Worm (Caenorhabditis elegans) whole organism, late embryonic: ENCODE measurements around the gene C23F12.4.

Source experiments
- F13H6.1 ChIP-seq: sonication (generic microtip); optimal IDR thresholded peaks from 2 replicates; lab custom pipeline; 2016; ENCODE audit warnings: missing genetic modification characterization, missing compliant biosample characterization
- ama-1 ChIP-seq: fragments of 150-350 bp; optimal IDR thresholded peaks from 2 replicates; lab custom pipeline; 2014
- ceh-14 ChIP-seq: sonication (generic microtip); optimal IDR thresholded peaks from 2 replicates; lab custom pipeline; 2016; ENCODE audit warnings: missing genotype, missing genetic modification characterization, missing compliant biosample characterization
- ceh-19 ChIP-seq: fragments of 200-800 bp; sonication (Bioruptor generic); optimal IDR thresholded peaks from 2 replicates; lab custom pipeline; 2018; ENCODE audit warnings: mild to moderate bottlenecking, missing genetic modification characterization, missing compliant biosample characterization
- ceh-24 ChIP-seq: sonication (generic microtip); optimal IDR thresholded peaks from 2 replicates; lab custom pipeline; 2016; ENCODE audit warnings: mild to moderate bottlenecking, missing genetic modification characterization, missing compliant biosample characterization
- ceh-30 ChIP-seq: fragments of 150-350 bp; optimal IDR thresholded peaks from 2 replicates; lab custom pipeline; 2014; ENCODE audit warnings: missing biosample characterization, missing genetic modification characterization
- ceh-31 ChIP-seq: sonication (generic microtip); optimal IDR thresholded peaks from 2 replicates; lab custom pipeline; 2016; ENCODE audit warnings: missing genetic modification characterization, missing compliant biosample characterization
- ceh-45 ChIP-seq: fragments of 200-800 bp; sonication (Bioruptor generic); IDR thresholded peaks from 2 replicates; pipeline ENCODE4 v1.3.6; 2022; ENCODE audit warnings: missing genetic modification reagents, missing genetic modification characterization, missing compliant biosample characterization
- che-1 ChIP-seq: sonication (generic microtip); optimal IDR thresholded peaks from 2 replicates; lab custom pipeline; 2016; ENCODE audit warnings: mild to moderate bottlenecking, missing genetic modification characterization, missing compliant biosample characterization
- dmd-4 ChIP-seq: sonication (generic microtip); optimal IDR thresholded peaks from 2 replicates; lab custom pipeline; 2016; ENCODE audit warnings: borderline replicate concordance, missing genetic modification characterization, missing compliant biosample characterization
- elt-2 ChIP-seq: sonication (generic microtip); optimal IDR thresholded peaks from 2 replicates; lab custom pipeline; 2016; ENCODE audit warnings: missing genetic modification reagents, missing genetic modification characterization, missing compliant biosample characterization
- eyg-1 ChIP-seq: sonication (generic microtip); optimal IDR thresholded peaks from 2 replicates; lab custom pipeline; 2016; ENCODE audit warnings: missing genotype, missing genetic modification characterization, missing compliant biosample characterization
- fax-1 ChIP-seq: sonication (generic microtip); optimal IDR thresholded peaks from 2 replicates; lab custom pipeline; 2016; ENCODE audit warnings: missing genotype, missing genetic modification characterization, missing compliant biosample characterization
- fkh-6 ChIP-seq: sonication (generic microtip); optimal IDR thresholded peaks from 2 replicates; lab custom pipeline; 2016; ENCODE audit warnings: missing genetic modification characterization, missing compliant biosample characterization
- hlh-15 ChIP-seq: sonication (generic microtip); optimal IDR thresholded peaks from 2 replicates; lab custom pipeline; 2016; ENCODE audit warnings: missing genetic modification characterization, missing compliant biosample characterization
- hlh-30 ChIP-seq: sonication (generic microtip); optimal IDR thresholded peaks from 2 replicates; lab custom pipeline; 2017; ENCODE audit warnings: antibody characterized with exemption, missing genetic modification characterization, missing compliant biosample characterization; ENCODE audit not compliant: insufficient read depth
- hlh-8 ChIP-seq: sonication (generic microtip); optimal IDR thresholded peaks from 2 replicates; lab custom pipeline; 2016; ENCODE audit warnings: missing genotype, missing genetic modification characterization, missing compliant biosample characterization
- lim-6 ChIP-seq: sonication (generic microtip); optimal IDR thresholded peaks from 2 replicates; lab custom pipeline; 2016; ENCODE audit warnings: missing genetic modification characterization, missing compliant biosample characterization
- lin-11 ChIP-seq: fragments of 200-800 bp; sonication (Bioruptor generic); optimal IDR thresholded peaks from 2 replicates; lab custom pipeline; 2018; ENCODE audit warnings: mild to moderate bottlenecking, missing genetic modification characterization, missing compliant biosample characterization
- npax-4 ChIP-seq: sonication (generic microtip); optimal IDR thresholded peaks from 2 replicates; lab custom pipeline; 2016; ENCODE audit warnings: missing genetic modification characterization, missing compliant biosample characterization
- pat-9 ChIP-seq: fragments of 200-800 bp; sonication (Bioruptor generic); optimal IDR thresholded peaks from 2 replicates; lab custom pipeline; 2018; ENCODE audit warnings: mild to moderate bottlenecking, missing genetic modification characterization, moderate library complexity, missing compliant biosample characterization
- pax-1 ChIP-seq: fragments of 150-350 bp; optimal IDR thresholded peaks from 2 replicates; lab custom pipeline; 2014; ENCODE audit warnings: missing biosample characterization, missing genetic modification characterization
- pha-4 ChIP-seq: fragments of 150-350 bp; optimal IDR thresholded peaks from 2 replicates; lab custom pipeline; 2018; ENCODE audit warnings: missing biosample characterization, missing genetic modification reagents, missing genetic modification characterization
- pqm-1 ChIP-seq: sonication (generic microtip); optimal IDR thresholded peaks from 2 replicates; lab custom pipeline; 2016; ENCODE audit warnings: missing genetic modification characterization, missing compliant biosample characterization
- pros-1 ChIP-seq: fragments of 150-350 bp; optimal IDR thresholded peaks from 2 replicates; lab custom pipeline; 2014; ENCODE audit warnings: missing biosample characterization, missing genetic modification reagents, missing genetic modification characterization
- rnt-1 ChIP-seq: sonication (generic microtip); optimal IDR thresholded peaks from 2 replicates; lab custom pipeline; 2016; ENCODE audit warnings: missing genetic modification characterization, missing compliant biosample characterization
- sdc-2 ChIP-seq: sonication (generic microtip); optimal IDR thresholded peaks from 2 replicates; lab custom pipeline; 2016; ENCODE audit warnings: missing genotype, missing genetic modification characterization, missing compliant biosample characterization
- sox-4 ChIP-seq: sonication (generic microtip); optimal IDR thresholded peaks from 2 replicates; lab custom pipeline; 2017; ENCODE audit warnings: mild to moderate bottlenecking, missing genetic modification characterization, inconsistent platforms, missing compliant biosample characterization
- tbx-2 ChIP-seq: sonication (generic microtip); optimal IDR thresholded peaks from 2 replicates; lab custom pipeline; 2016; ENCODE audit warnings: missing genetic modification characterization, missing compliant biosample characterization
- tbx-7 ChIP-seq: sonication (generic microtip); optimal IDR thresholded peaks from 2 replicates; lab custom pipeline; 2016; ENCODE audit warnings: missing genotype, missing genetic modification characterization, missing compliant biosample characterization
- ttx-3 ChIP-seq: sonication (generic microtip); optimal IDR thresholded peaks from 2 replicates; lab custom pipeline; 2016; ENCODE audit warnings: missing genetic modification reagents, missing genetic modification characterization, missing compliant biosample characterization
- unc-42 ChIP-seq: sonication (generic microtip); optimal IDR thresholded peaks from 2 replicates; lab custom pipeline; 2016; ENCODE audit warnings: missing genotype, missing genetic modification characterization, missing compliant biosample characterization

Gene C23F12.4

ce11 chrX:9347380-9347979 lies 39.7 kb upstream of the C23F12.4 start, which contains the start of gene oga-1 (continued):
- TF ChIP-seq pros-1 (tag; lab: Kevin White, UChicago) (no peak), eyg-1 (tag; lab: Kevin White, UChicago) (no peak), hlh-15 (tag; lab: Kevin White, UChicago) (no peak), lin-11 (tag; lab: Kevin White, UChicago) (no peak), che-1 (tag; lab: Kevin White, UChicago) (no peak), tbx-2 (tag; lab: Kevin White, UChicago) (peak; percentile 74), ceh-45 (no peak), pax-1 (no peak), pha-4 (tag; lab: Kevin White, UChicago) (no peak), pqm-1 (no peak), fax-1 (tag; lab: Kevin White, UChicago) (no peak), sdc-2 (tag; lab: Kevin White, UChicago) (no peak), fkh-6 (no peak), dmd-4 (tag; lab: Kevin White, UChicago) (no peak), hlh-30 (tag; lab: Kevin White, UChicago) (peak; percentile 97), ttx-3 (tag; lab: Kevin White, UChicago) (no peak), lim-6 (tag; lab: Kevin White, UChicago) (peak; percentile 8), npax-4 (tag; lab: Kevin White, UChicago) (no peak), rnt-1 (tag; lab: Kevin White, UChicago) (no peak), pat-9 (tag; lab: Kevin White, UChicago) (no peak), ceh-14 (tag; lab: Kevin White, UChicago) (no peak), sox-4 (no peak), ceh-31 (tag; lab: Kevin White, UChicago) (peak; percentile 73)

ce11 chrX:9349844-9350556 lies 37.1 kb upstream of the C23F12.4 start, which contains the start of gene flp-20:
TSS of gene flp-20 (minus strand) at chrX:9349894.
- TF ChIP-seq hlh-8 (no peak), ceh-30 (tag; lab: Kevin White, UChicago) (no peak), F13H6.1 (tag; lab: Kevin White, UChicago) (no peak), ceh-31 (tag; lab: Kevin White, UChicago) (no peak), ceh-24 (tag; lab: Kevin White, UChicago) (no peak), tbx-7 (tag; lab: Kevin White, UChicago) (no peak)

- TF ChIP-seq ama-1 (lab: Kevin White, UChicago) (no peak), unc-42 (tag; lab: Kevin White, UChicago) (peak; percentile 94)
- TF ChIP-seq, all 69 proteins: peak for 1
These were observed 26.0 kb upstream of the C23F12.4 start for ce11 chrX:9361136-9361535.

- TF ChIP-seq elt-2 (tag; lab: Kevin White, UChicago) (peak; percentile 25), pqm-1 (no peak), fkh-6 (no peak)
These were observed 23.1 kb upstream of the C23F12.4 start for ce11 chrX:9364082-9364481.

- TF ChIP-seq unc-42 (tag; lab: Kevin White, UChicago), result peak; percentile 48
- no peak for TF ChIP-seq ceh-19 (GFP tag; lab: Kevin White, UChicago)
These were observed 22.6 kb upstream of the C23F12.4 start, which contains the start of gene pkc-2 for ce11 chrX:9364501-9364900. TSS of gene pkc-2 (plus strand) at chrX:9364818.
